Fruit fly (Drosophila melanogaster): Measurements from ENCODE around the gene Manf.
A peak's percentile ranks its signal among the peaks of the same experiment; 100 is the strongest.

Manf gene

DNA sequence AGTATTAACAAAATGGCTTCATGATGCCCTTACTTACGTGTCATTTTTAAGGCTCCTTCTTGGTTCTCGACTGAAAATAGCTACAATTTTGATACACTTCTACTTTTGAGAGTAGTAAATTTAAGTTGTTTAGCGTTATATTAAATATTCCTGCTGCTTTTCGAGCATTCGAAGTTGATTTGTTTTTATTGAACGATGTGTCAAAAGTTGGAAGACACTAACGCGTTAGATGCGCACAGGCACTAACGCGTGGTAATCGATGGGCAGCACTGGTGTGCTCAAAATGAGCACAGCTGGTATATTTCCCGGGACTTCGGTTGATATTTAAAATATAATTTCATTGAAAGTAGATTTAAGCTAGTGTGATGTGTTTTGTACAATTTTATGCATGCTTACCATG lies 9.9 kb downstream of the Manf start, which contains the start of gene CG17931 (continued):
- peak; percentile 44 for TF ChIP-seq CG17829 (tag; optimal IDR thresholded peaks at IDR 0.05)
- no peak for TF ChIP-seq repo (GFP tag; optimal IDR thresholded peaks at IDR 0.05)
- TF ChIP-seq CG2116 (GFP tag; optimal IDR thresholded peaks at IDR 0.05), result peak; percentile 46
- TF ChIP-seq CG1602 (GFP tag; optimal IDR thresholded peaks at IDR 0.05), result no peak
- no peak for TF ChIP-seq CG9437 (GFP tag; optimal IDR thresholded peaks at IDR 0.05)
- TF ChIP-seq CG11560 (tag; IDR thresholded peaks at IDR 0.05), result no peak
- TF ChIP-seq HHEX (GFP tag; optimal IDR thresholded peaks at IDR 0.05), result no peak
- no peak for TF ChIP-seq CG6654 (GFP tag; optimal IDR thresholded peaks at IDR 0.05)
- TF ChIP-seq bbx (GFP tag; IDR thresholded peaks at IDR 0.05; ENCODE audit: partially characterized antibody), result no peak

DNA sequence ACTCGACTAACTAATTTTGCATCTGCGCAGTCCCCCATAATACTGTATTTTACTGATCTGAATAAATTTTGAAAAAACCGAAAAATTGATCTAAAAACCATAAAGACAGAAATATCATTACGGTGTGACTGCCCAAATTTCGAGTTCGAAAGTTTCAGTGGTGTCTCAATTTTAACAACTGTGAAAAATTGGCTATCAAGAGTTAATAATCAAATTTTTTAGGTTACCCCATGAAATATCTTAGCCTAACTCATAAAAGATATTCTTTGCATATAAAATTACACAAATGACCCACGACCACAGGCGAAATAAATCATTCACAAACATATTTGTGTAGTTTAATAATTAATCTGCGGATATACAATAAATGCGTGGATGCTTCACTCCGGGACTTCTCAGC lies 10.8 kb downstream of the Manf start, which contains the start of gene CG42446:
TSS of gene CG42446 (minus strand) at position 101 of the 400 bp plus-strand sequence.
- TF ChIP-seq tx (GFP tag; optimal IDR thresholded peaks at IDR 0.05), result no peak
- TF ChIP-seq pros (GFP tag; optimal IDR thresholded peaks at IDR 0.05), result no peak

DNA sequence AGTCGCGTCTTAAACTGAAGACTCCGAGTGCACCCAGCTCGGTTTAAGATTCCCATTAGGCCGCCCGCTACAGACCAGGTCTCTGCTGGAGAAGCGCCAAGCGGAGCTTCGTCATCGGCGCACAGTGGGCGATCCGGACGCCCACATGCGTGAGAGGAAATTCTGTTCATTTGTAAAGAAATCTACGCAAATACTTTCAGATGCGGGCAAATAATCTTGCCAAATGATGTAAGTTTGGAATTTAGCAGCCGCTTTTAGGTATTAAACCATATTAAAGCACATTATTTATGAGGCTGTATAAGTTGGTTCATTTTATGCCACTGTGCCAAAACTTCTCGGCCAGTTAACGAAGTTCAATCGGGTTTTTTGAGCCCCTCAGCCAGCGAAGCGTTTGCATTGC lies 19.1 kb downstream of the Manf start, which contains the start of gene js:
TSS of gene js (minus strand) at position 19 of the 400 bp plus-strand sequence.
- no peak for TF ChIP-seq abd-A (tag; optimal IDR thresholded peaks at IDR 0.05)
- no peak for TF ChIP-seq jing (GFP tag; optimal IDR thresholded peaks at IDR 0.05)
- no peak for TF ChIP-seq trh (GFP tag; optimal IDR thresholded peaks at IDR 0.05)
- TF ChIP-seq wek (GFP tag; optimal IDR thresholded peaks at IDR 0.05), result no peak
- no peak for TF ChIP-seq HmgZ (tag; optimal IDR thresholded peaks at IDR 0.05)
- TF ChIP-seq pros (GFP tag; optimal IDR thresholded peaks at IDR 0.05), result no peak
- no peak for TF ChIP-seq nerfin-2 (GFP tag; IDR thresholded peaks at IDR 0.05; ENCODE audit: partially characterized antibody)
- TF ChIP-seq NC2β (GFP tag; optimal IDR thresholded peaks at IDR 0.05), result no peak
- no peak for TF ChIP-seq btn (GFP tag; optimal IDR thresholded peaks at IDR 0.05)
- no peak for TF ChIP-seq CG1024 (GFP tag; IDR thresholded peaks at IDR 0.05)
- TF ChIP-seq Jarid2 (GFP tag; optimal IDR thresholded peaks at IDR 0.05), result no peak
- TF ChIP-seq CG11504 (tag; optimal IDR thresholded peaks at IDR 0.05), result peak; percentile 57
- no peak for TF ChIP-seq her (GFP tag; optimal IDR thresholded peaks at IDR 0.05)
- TF ChIP-seq CG12071 (GFP tag; optimal IDR thresholded peaks at IDR 0.05), result no peak
- no peak for TF ChIP-seq gcm2 (GFP tag; optimal IDR thresholded peaks at IDR 0.05)
- TF ChIP-seq nmo (GFP tag; optimal IDR thresholded peaks at IDR 0.05), result no peak
- no peak for TF ChIP-seq tin (GFP tag; optimal IDR thresholded peaks at IDR 0.05)
- TF ChIP-seq CG14050 (GFP tag; IDR thresholded peaks at IDR 0.05), result peak; percentile 20; the same call in 1 of the 3 replicates
- TF ChIP-seq crp (GFP tag; optimal IDR thresholded peaks at IDR 0.05), result no peak
- no peak for TF ChIP-seq bigmax (GFP tag; optimal IDR thresholded peaks at IDR 0.05)
- TF ChIP-seq CoRest (tag; optimal IDR thresholded peaks at IDR 0.05), result peak; percentile 11
- no peak for TF ChIP-seq pum (GFP tag; optimal IDR thresholded peaks at IDR 0.05)
- no peak for TF ChIP-seq tll (GFP tag; optimal IDR thresholded peaks at IDR 0.05)
- no peak for TF ChIP-seq slbo (GFP tag; IDR thresholded peaks at IDR 0.05)
- no peak for TF ChIP-seq nerfin-1 (tag; optimal IDR thresholded peaks at IDR 0.05)
- no peak for TF ChIP-seq CG6272 (GFP tag; IDR thresholded peaks at IDR 0.05)
- TF ChIP-seq amos (GFP tag; IDR thresholded peaks at IDR 0.05; ENCODE audit: partially characterized antibody), result no peak
- 0 out of 2 replicates have a peak, but pooled peaks have one; percentile 34 for TF ChIP-seq CG11696 (GFP tag; IDR thresholded peaks at IDR 0.05)
- no peak for TF ChIP-seq CG1529 (GFP tag; optimal IDR thresholded peaks at IDR 0.05)
- TF ChIP-seq Xbp1 (GFP tag; optimal IDR thresholded peaks at IDR 0.05), result peak; percentile 26
- TF ChIP-seq CG9215 (GFP tag; IDR thresholded peaks at IDR 0.05), result no peak
- TF ChIP-seq Optix (GFP tag; IDR thresholded peaks at IDR 0.05), result no peak; the same call in 2 of the 3 replicates
- TF ChIP-seq CG12104 (GFP tag; optimal IDR thresholded peaks at IDR 0.05), result no peak
- no peak for TF ChIP-seq Usf (GFP tag; optimal IDR thresholded peaks at IDR 0.05)
- TF ChIP-seq jumu (GFP tag; optimal IDR thresholded peaks at IDR 0.05), result no peak
- no peak for TF ChIP-seq CG11093 (GFP tag; IDR thresholded peaks at IDR 0.05)
- TF ChIP-seq p53 (GFP tag; optimal IDR thresholded peaks at IDR 0.05), result no peak
- TF ChIP-seq Ravus (GFP tag; IDR thresholded peaks at IDR 0.05), result no peak
